Worm (Caenorhabditis elegans) whole organism, L4/young adult: ENCODE results near the gene F31B12.3.

Experiments
- W03F9.2 ChIP-seq: fragments of 150-350 bp; optimal IDR thresholded peaks from 2 replicates; lab custom pipeline; 2014; ENCODE audit warnings: missing biosample characterization, missing genetic modification characterization
- dao-5 ChIP-seq: sonication (generic microtip); optimal IDR thresholded peaks from 2 replicates; lab custom pipeline; 2016; ENCODE audit warnings: missing genotype, missing genetic modification characterization, moderate library complexity, missing compliant biosample characterization
- him-1 ChIP-seq: sonication (generic microtip); optimal IDR thresholded peaks from 2 replicates; lab custom pipeline; 2016; ENCODE audit warnings: missing genotype, missing genetic modification reagents, missing genetic modification characterization, missing compliant biosample characterization

- no peak for TF ChIP-seq him-1 (tag; lab: Kevin White, UChicago)
- no peak for TF ChIP-seq W03F9.2 (tag; lab: Kevin White, UChicago)
- TF ChIP-seq dao-5 (tag; lab: Kevin White, UChicago) = no peak
Observed at ce11 chrX:10769959-10770358, 50.5 kb downstream of the F31B12.3 start.
